Worm (Caenorhabditis elegans) whole organism, young adult: ENCODE data around the gene trxr-2.

ENCODE experiments used
- B0019.2 ChIP-seq: fragments of 200-800 bp; sonication (Bioruptor generic); conservative IDR thresholded peaks from 2 replicates; pipeline ENCODE4 v1.3.6; 2022; ENCODE audit warnings: missing genetic modification reagents, missing genetic modification characterization, missing compliant biosample characterization
- C06A6.2 ChIP-seq: fragments of 200-800 bp; sonication (Bioruptor generic); conservative IDR thresholded peaks from 2 replicates; pipeline ENCODE4 v1.3.6; 2022; ENCODE audit warnings: missing genetic modification characterization, missing compliant biosample characterization
- C17E4.6 ChIP-seq: fragments of 200-800 bp; sonication (Bioruptor generic); IDR thresholded peaks from 2 replicates; pipeline ENCODE4 v1.3.6; 2022; ENCODE audit warnings: missing genetic modification reagents, missing genetic modification characterization, missing compliant biosample characterization
- F10E7.11 ChIP-seq: sonication (generic microtip); optimal IDR thresholded peaks from 2 replicates; lab custom pipeline; 2017; ENCODE audit warnings: mild to moderate bottlenecking, missing genetic modification characterization, moderate library complexity, missing compliant biosample characterization
- F23B12.7 ChIP-seq: sonication (generic microtip); optimal IDR thresholded peaks from 2 replicates; lab custom pipeline; 2017; ENCODE audit warnings: missing genetic modification characterization, mild to moderate bottlenecking, missing compliant biosample characterization, antibody characterized with exemption, moderate library complexity; ENCODE audit not compliant: insufficient read depth
- F37B4.10 ChIP-seq: fragments of 200-800 bp; sonication (Bioruptor generic); IDR thresholded peaks from 2 replicates; pipeline ENCODE4 v1.3.6; 2022; ENCODE audit warnings: missing genetic modification characterization, missing compliant biosample characterization
- F49E8.2 ChIP-seq: sonication (generic microtip); optimal IDR thresholded peaks from 3 replicates; lab custom pipeline; 2017; ENCODE audit warnings: missing genetic modification characterization, mild to moderate bottlenecking, missing compliant biosample characterization, antibody characterized with exemption, moderate library complexity; ENCODE audit not compliant: insufficient read depth
- F55B11.4 ChIP-seq: sonication (generic microtip); optimal IDR thresholded peaks from 2 replicates; lab custom pipeline; 2016; ENCODE audit warnings: missing compliant biosample characterization, missing genetic modification characterization, borderline replicate concordance; ENCODE audit not compliant: insufficient read depth
- F57A8.1 ChIP-seq: fragments of 200-800 bp; sonication (Bioruptor generic); optimal IDR thresholded peaks from 2 replicates; lab custom pipeline; 2018; ENCODE audit warnings: mild to moderate bottlenecking, missing genetic modification characterization, moderate library complexity, missing compliant biosample characterization
- K12H6.12 ChIP-seq: fragments of 200-800 bp; sonication (Bioruptor generic); optimal IDR thresholded peaks from 2 replicates; lab custom pipeline; 2018; ENCODE audit warnings: mild to moderate bottlenecking, missing genetic modification characterization, missing compliant biosample characterization
- T26A5.8 ChIP-seq: sonication (generic microtip); optimal IDR thresholded peaks from 2 replicates; lab custom pipeline; 2016; ENCODE audit warnings: missing genetic modification characterization, missing compliant biosample characterization
- Y53F4B.3 ChIP-seq: fragments of 200-800 bp; sonication (Bioruptor generic); IDR thresholded peaks from 2 replicates; pipeline ENCODE4 v1.3.6; 2022; ENCODE audit warnings: missing genetic modification reagents, missing genetic modification characterization, missing compliant biosample characterization
- akir-1 ChIP-seq: fragments of 200-800 bp; sonication (Bioruptor generic); optimal IDR thresholded peaks from 2 replicates; lab custom pipeline; 2018; ENCODE audit warnings: mild to moderate bottlenecking, missing genetic modification characterization, moderate library complexity, missing compliant biosample characterization
- ama-1 ChIP-seq, 3 experiments: fragments of 150-350 bp in 1 of 3; sonication (generic microtip) in 2 of 3; optimal IDR thresholded peaks; 2 replicates each; lab custom pipeline; 2014 to 2018; ENCODE audit warnings: missing biosample characterization in 2 of 3, missing genetic modification characterization in 2 of 3, missing genetic modification reagents in 2 of 3
- aptf-3 ChIP-seq: fragments of 200-800 bp; sonication (Bioruptor generic); IDR thresholded peaks from 2 replicates; pipeline ENCODE4 v1.3.6; 2022; ENCODE audit warnings: missing genetic modification characterization, missing compliant biosample characterization
- attf-5 ChIP-seq: fragments of 200-800 bp; sonication (Bioruptor generic); optimal IDR thresholded peaks from 2 replicates; lab custom pipeline; 2018; ENCODE audit warnings: mild to moderate bottlenecking, missing genetic modification characterization, missing compliant biosample characterization
- bed-1 ChIP-seq: fragments of 200-800 bp; sonication (Bioruptor generic); IDR thresholded peaks from 2 replicates; pipeline ENCODE4 v1.3.6; 2022; ENCODE audit warnings: missing genetic modification reagents, missing genetic modification characterization, missing compliant biosample characterization
- ceh-100 ChIP-seq: fragments of 200-800 bp; sonication (Bioruptor generic); IDR thresholded peaks from 2 replicates; pipeline ENCODE4 v1.3.6; 2022; ENCODE audit warnings: missing genetic modification reagents, missing genetic modification characterization, missing compliant biosample characterization
- ceh-27 ChIP-seq: fragments of 200-800 bp; sonication (Bioruptor generic); optimal IDR thresholded peaks from 2 replicates; lab custom pipeline; 2018; ENCODE audit warnings: mild to moderate bottlenecking, missing genetic modification characterization, moderate library complexity, missing compliant biosample characterization
- ceh-58 ChIP-seq: fragments of 200-800 bp; sonication (Bioruptor generic); IDR thresholded peaks from 2 replicates; pipeline ENCODE4 v1.3.6; 2022; ENCODE audit warnings: missing genetic modification characterization, missing compliant biosample characterization
- ceh-79 ChIP-seq: sonication (generic microtip); optimal IDR thresholded peaks from 2 replicates; lab custom pipeline; 2017; ENCODE audit warnings: mild to moderate bottlenecking, missing genetic modification characterization, missing compliant biosample characterization
- ceh-91 ChIP-seq: fragments of 200-800 bp; sonication (Bioruptor generic); IDR thresholded peaks from 2 replicates; pipeline ENCODE4 v1.3.6; 2022; ENCODE audit warnings: missing genetic modification reagents, missing genetic modification characterization, missing compliant biosample characterization
- die-1 ChIP-seq: sonication (generic microtip); optimal IDR thresholded peaks from 2 replicates; lab custom pipeline; 2016; ENCODE audit warnings: missing genotype, mild to moderate bottlenecking, missing genetic modification characterization, missing compliant biosample characterization
- dox-1 ChIP-seq: fragments of 200-800 bp; sonication (Bioruptor generic); IDR thresholded peaks from 2 replicates; pipeline ENCODE4 v1.3.6; 2022; ENCODE audit warnings: missing genetic modification reagents, missing genetic modification characterization, missing compliant biosample characterization
- dpff-1 ChIP-seq: sonication (generic microtip); optimal IDR thresholded peaks from 2 replicates; lab custom pipeline; 2017; ENCODE audit warnings: mild to moderate bottlenecking, missing genetic modification characterization, missing compliant biosample characterization
- egl-44 ChIP-seq: fragments of 200-800 bp; sonication (Bioruptor generic); IDR thresholded peaks from 2 replicates; pipeline ENCODE4 v1.3.6; 2022; ENCODE audit warnings: missing genetic modification reagents, missing genetic modification characterization, missing compliant biosample characterization
- egrh-3 ChIP-seq: fragments of 200-800 bp; sonication (Bioruptor generic); IDR thresholded peaks from 2 replicates; pipeline ENCODE4 v1.3.6; 2022; ENCODE audit warnings: missing genetic modification reagents, missing genetic modification characterization, missing compliant biosample characterization
- ets-4 ChIP-seq: fragments of 200-800 bp; sonication (Bioruptor generic); optimal IDR thresholded peaks from 2 replicates; lab custom pipeline; 2018; ENCODE audit warnings: mild to moderate bottlenecking, missing genetic modification characterization, missing compliant biosample characterization
- fkh-3 ChIP-seq: sonication (generic microtip); optimal IDR thresholded peaks from 2 replicates; lab custom pipeline; 2016; ENCODE audit warnings: mild to moderate bottlenecking, missing genetic modification characterization, missing compliant biosample characterization
- hlh-26 ChIP-seq: fragments of 200-800 bp; sonication (Bioruptor generic); conservative IDR thresholded peaks from 2 replicates; pipeline ENCODE4 v1.3.6; 2022; ENCODE audit warnings: missing genetic modification reagents, missing genetic modification characterization, missing compliant biosample characterization
- lag-1 ChIP-seq: fragments of 200-800 bp; sonication (Bioruptor generic); IDR thresholded peaks from 2 replicates; pipeline ENCODE4 v1.3.6; 2022; ENCODE audit warnings: missing genetic modification reagents, missing genetic modification characterization, missing compliant biosample characterization
- let-526 ChIP-seq: fragments of 200-800 bp; sonication (Bioruptor generic); IDR thresholded peaks from 2 replicates; pipeline ENCODE4 v1.3.6; 2022; ENCODE audit warnings: missing genetic modification reagents, missing genetic modification characterization, missing compliant biosample characterization
- lin-26 ChIP-seq: fragments of 200-800 bp; sonication (Bioruptor generic); IDR thresholded peaks from 2 replicates; pipeline ENCODE4 v1.3.6; 2022; ENCODE audit warnings: missing genetic modification reagents, missing genetic modification characterization, missing compliant biosample characterization
- lir-1 ChIP-seq: fragments of 200-800 bp; sonication (Bioruptor generic); conservative IDR thresholded peaks from 2 replicates; pipeline ENCODE4 v1.3.6; 2022; ENCODE audit warnings: missing genetic modification reagents, missing genetic modification characterization, missing compliant biosample characterization
- lsl-1 ChIP-seq: fragments of 200-800 bp; sonication (Bioruptor generic); optimal IDR thresholded peaks from 2 replicates; lab custom pipeline; 2018; ENCODE audit warnings: mild to moderate bottlenecking, missing genetic modification characterization, moderate library complexity, missing compliant biosample characterization
- lsy-27 ChIP-seq: sonication (generic microtip); optimal IDR thresholded peaks from 2 replicates; lab custom pipeline; 2017; ENCODE audit warnings: missing genetic modification characterization, mild to moderate bottlenecking, missing compliant biosample characterization, antibody characterized with exemption, missing genotype, borderline replicate concordance; ENCODE audit not compliant: insufficient read depth
- madf-6 ChIP-seq: fragments of 200-800 bp; sonication (Bioruptor generic); IDR thresholded peaks from 2 replicates; pipeline ENCODE4 v1.3.6; 2022; ENCODE audit warnings: missing genetic modification reagents, missing genetic modification characterization, missing compliant biosample characterization
- madf-8 ChIP-seq: fragments of 200-800 bp; sonication (Bioruptor generic); conservative IDR thresholded peaks from 2 replicates; pipeline ENCODE4 v1.3.6; 2022; ENCODE audit warnings: missing genetic modification reagents, missing genetic modification characterization, missing compliant biosample characterization
- mel-28 ChIP-seq: sonication (generic microtip); optimal IDR thresholded peaks from 2 replicates; lab custom pipeline; 2016; ENCODE audit warnings: borderline replicate concordance, mild to moderate bottlenecking, missing genetic modification characterization, missing compliant biosample characterization
- mxl-1 ChIP-seq: sonication (generic microtip); optimal IDR thresholded peaks from 2 replicates; lab custom pipeline; 2016; ENCODE audit warnings: missing genetic modification characterization, missing compliant biosample characterization
- pbrm-1 ChIP-seq: fragments of 200-800 bp; sonication (Bioruptor generic); IDR thresholded peaks from 2 replicates; pipeline ENCODE4 v1.3.6; 2022; ENCODE audit warnings: missing genetic modification reagents, missing genetic modification characterization, missing compliant biosample characterization
- pha-4 ChIP-seq: fragments of 150-350 bp; sonication (generic microtip); optimal IDR thresholded peaks from 2 replicates; lab custom pipeline; 2014; ENCODE audit warnings: missing biosample characterization, missing genetic modification reagents, missing genetic modification characterization
- rcor-1 ChIP-seq: fragments of 200-800 bp; sonication (Bioruptor generic); IDR thresholded peaks from 2 replicates; pipeline ENCODE4 v1.3.6; 2022; ENCODE audit warnings: missing genetic modification reagents, missing genetic modification characterization, missing compliant biosample characterization
- rec-8 ChIP-seq, 2 experiments: sonication (generic microtip); optimal IDR thresholded peaks; 2 replicates each; lab custom pipeline; 2016; ENCODE audit warnings: mild to moderate bottlenecking in 2 of 2, missing genetic modification characterization in 2 of 2, missing genetic modification reagents in 2 of 2, missing genotype in 2 of 2, missing biosample characterization in 1 of 2, missing compliant biosample characterization in 1 of 2, moderate library complexity in 1 of 2
- sea-2 ChIP-seq: fragments of 200-800 bp; sonication (Bioruptor generic); IDR thresholded peaks from 2 replicates; pipeline ENCODE4 v1.3.6; 2022; ENCODE audit warnings: missing genetic modification characterization, missing compliant biosample characterization
- somi-1 ChIP-seq: fragments of 200-800 bp; sonication (Bioruptor generic); optimal IDR thresholded peaks from 2 replicates; lab custom pipeline; 2018; ENCODE audit warnings: mild to moderate bottlenecking, missing genetic modification characterization, missing compliant biosample characterization
- tlf-1 ChIP-seq: fragments of 200-800 bp; sonication (Bioruptor generic); optimal IDR thresholded peaks from 2 replicates; lab custom pipeline; 2018; ENCODE audit warnings: mild to moderate bottlenecking, missing genetic modification characterization, missing compliant biosample characterization
- ztf-18 ChIP-seq: sonication (generic microtip); optimal IDR thresholded peaks from 2 replicates; lab custom pipeline; 2016; ENCODE audit warnings: missing genotype, mild to moderate bottlenecking, missing genetic modification characterization, missing compliant biosample characterization

Gene trxr-2

DNA sequence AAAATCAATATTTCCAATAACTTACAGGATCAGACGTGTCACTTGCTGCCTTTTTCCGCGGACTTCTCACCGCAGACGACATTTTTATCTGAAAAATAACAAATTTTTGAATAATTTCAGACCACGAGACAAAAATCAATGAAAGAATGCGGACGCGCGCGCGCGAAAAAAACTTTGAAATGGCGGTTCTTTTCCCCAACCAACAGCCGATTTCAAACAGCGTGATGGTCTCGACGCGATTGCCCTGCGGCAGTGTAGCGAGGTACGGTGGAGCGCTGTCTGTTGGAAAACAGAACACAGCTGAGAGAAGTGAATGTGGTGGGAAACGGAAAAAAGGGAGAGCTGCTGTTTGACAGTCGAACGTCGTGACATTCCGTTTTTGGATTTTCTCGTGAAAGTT, 9.5 kb upstream of the trxr-2 start, which contains the start of gene lin-9 (continued):
- TF ChIP-seq ceh-58 (GFP tag; lab: Robert Waterston, UW) (no peak), tlf-1 (GFP tag; lab: Kevin White, UChicago) (peak; percentile 98), C06A6.2 (peak; percentile 86), akir-1 (GFP tag; lab: Kevin White, UChicago) (no peak), somi-1 (peak; percentile 65), F37B4.10 (GFP tag; lab: Robert Waterston, UW) (peak; percentile 91; the same call in 1 of the 2 replicates), B0019.2 (GFP tag; lab: Robert Waterston, UW) (peak; percentile 89), rcor-1 (peak; percentile 96), rec-8 (tag; optimal IDR thresholded peaks at IDR 0.05; lab: Kevin White, UChicago) (no peak), mel-28 (no peak), lsy-27 (tag; lab: Kevin White, UChicago) (no peak), madf-6 (peak; percentile 99), T26A5.8 (tag; lab: Kevin White, UChicago) (no peak), madf-8 (GFP tag; lab: Robert Waterston, UW) (peak; percentile 98), pha-4 (no peak), ceh-91 (GFP tag; lab: Robert Waterston, UW) (peak; percentile 99), lag-1 (GFP tag; lab: Robert Waterston, UW) (no peak), C17E4.6 (GFP tag; lab: Robert Waterston, UW) (peak; percentile 95), lir-1 (GFP tag; lab: Robert Waterston, UW) (peak; percentile 78), F10E7.11 (peak; percentile 49), hlh-26 (GFP tag; lab: Robert Waterston, UW) (no peak), sea-2 (no peak), lin-26 (peak; percentile 15; the same call in 1 of the 2 replicates), K12H6.12 (peak; percentile 86), pbrm-1 (GFP tag; lab: Robert Waterston, UW) (peak; percentile 96), dox-1 (GFP tag; lab: Robert Waterston, UW) (peak; percentile 99), bed-1 (no peak), F55B11.4 (no peak), die-1 (tag; lab: Kevin White, UChicago) (peak; percentile 34), F23B12.7 (tag; lab: Kevin White, UChicago) (peak; percentile 79), mxl-1 (tag; lab: Kevin White, UChicago) (no peak), Y53F4B.3 (GFP tag; lab: Robert Waterston, UW) (no peak), ceh-100 (GFP tag; lab: Robert Waterston, UW) (peak; percentile 79), fkh-3 (no peak), attf-5 (GFP tag; lab: Kevin White, UChicago) (peak; percentile 95), ceh-79 (tag; lab: Kevin White, UChicago) (peak; percentile 65), egrh-3 (GFP tag; lab: Robert Waterston, UW) (peak; percentile 82), egl-44 (GFP tag; lab: Robert Waterston, UW) (peak; percentile 41; the same call in 1 of the 2 replicates), ets-4 (peak; percentile 39), ceh-27 (peak; percentile 96), ama-1 (optimal IDR thresholded peaks at IDR 0.05; lab: Kevin White, UChicago) (no peak), ama-1 (GFP tag; optimal IDR thresholded peaks at IDR 0.05; lab: Kevin White, UChicago) (no peak), lsl-1 (peak; percentile 97), F49E8.2 (tag; lab: Kevin White, UChicago) (peak; percentile 59), aptf-3 (GFP tag; lab: Robert Waterston, UW) (no peak), dpff-1 (no peak), let-526 (GFP tag; lab: Robert Waterston, UW) (0 out of 2 replicates have a peak, but pooled peaks have one; percentile 65), ztf-18 (peak; percentile 87), F57A8.1 (GFP tag; lab: Kevin White, UChicago) (no peak)
